Worm (Caenorhabditis elegans) whole organism, L4 larva: Measurements from ENCODE around the gene dnj-5.

Source experiments
- D1046.2 ChIP-seq: fragments of 200-800 bp; sonication (Bioruptor generic); IDR thresholded peaks from 2 replicates; pipeline ENCODE4 v1.3.6; 2022; ENCODE audit warnings: missing genetic modification characterization, missing compliant biosample characterization
- F10B5.3 ChIP-seq: sonication (generic microtip); optimal IDR thresholded peaks from 2 replicates; lab custom pipeline; 2016; ENCODE audit warnings: mild to moderate bottlenecking, missing genetic modification characterization, missing compliant biosample characterization
- ZK337.2 ChIP-seq: fragments of 200-800 bp; sonication (Bioruptor generic); IDR thresholded peaks from 2 replicates; pipeline ENCODE4 v1.3.6; 2022; ENCODE audit warnings: missing genetic modification reagents, missing genetic modification characterization, missing compliant biosample characterization
- ZK546.5 ChIP-seq, 2 experiments: sonication (generic microtip); optimal IDR thresholded peaks; 2 replicates each; lab custom pipeline; 2017; ENCODE audit warnings: missing biosample characterization in 2 of 2, missing genetic modification characterization in 2 of 2
- aha-1 ChIP-seq: fragments of 150-350 bp; peaks from one replicate; lab custom pipeline; 2014; ENCODE audit warnings: missing biosample characterization, missing genetic modification characterization
- ama-1 ChIP-seq: fragments of 150-350 bp; optimal IDR thresholded peaks from 2 replicates; lab custom pipeline; 2014; ENCODE audit warnings: inconsistent platforms, mixed read lengths
- attf-4 ChIP-seq: sonication (generic microtip); optimal IDR thresholded peaks from 3 replicates; lab custom pipeline; 2017; ENCODE audit warnings: missing biosample characterization, missing genetic modification characterization
- ceh-20 ChIP-seq: fragments of 200-800 bp; sonication (Bioruptor generic); IDR thresholded peaks from 2 replicates; pipeline ENCODE4 v1.3.6; 2022; ENCODE audit warnings: missing genetic modification reagents, missing genetic modification characterization, missing compliant biosample characterization
- ceh-28 ChIP-seq: fragments of 150-350 bp; optimal IDR thresholded peaks from 2 replicates; lab custom pipeline; 2014; ENCODE audit warnings: missing biosample characterization, missing genetic modification reagents, missing genetic modification characterization
- ceh-32 ChIP-seq: sonication (generic microtip); optimal IDR thresholded peaks from 2 replicates; lab custom pipeline; 2016; ENCODE audit warnings: mild to moderate bottlenecking, missing genetic modification characterization, missing compliant biosample characterization; ENCODE audit not compliant: poor library complexity
- ceh-44 ChIP-seq: fragments of 200-800 bp; sonication (Bioruptor generic); IDR thresholded peaks from 2 replicates; pipeline ENCODE4 v1.3.6; 2022; ENCODE audit warnings: missing genetic modification reagents, missing genetic modification characterization, missing compliant biosample characterization
- ceh-62 ChIP-seq: sonication (generic microtip); optimal IDR thresholded peaks from 2 replicates; lab custom pipeline; 2017; ENCODE audit warnings: missing biosample characterization, missing genetic modification characterization
- ces-1 ChIP-seq: fragments of 150-350 bp; sonication (generic microtip); optimal IDR thresholded peaks from 4 replicates; lab custom pipeline; 2014; ENCODE audit warnings: missing biosample characterization, missing genetic modification reagents, missing genetic modification characterization
- cey-2 ChIP-seq: sonication (generic microtip); optimal IDR thresholded peaks from 3 replicates; lab custom pipeline; 2017; ENCODE audit warnings: missing genetic modification characterization, mild to moderate bottlenecking, missing compliant biosample characterization, antibody characterized with exemption, borderline replicate concordance; ENCODE audit not compliant: insufficient read depth
- daf-12 ChIP-seq: fragments of 150-350 bp; optimal IDR thresholded peaks from 2 replicates; lab custom pipeline; 2014; ENCODE audit warnings: missing biosample characterization, missing genetic modification reagents, missing genetic modification characterization
- daf-16 ChIP-seq, 3 experiments: sonication (generic microtip); optimal IDR thresholded peaks; 2 replicates each; lab custom pipeline; 2016 to 2017; ENCODE audit warnings: missing genetic modification characterization in 3 of 3, missing genetic modification reagents in 3 of 3, mild to moderate bottlenecking in 2 of 3, missing compliant biosample characterization in 2 of 3, missing biosample characterization in 1 of 3, moderate library complexity in 1 of 3
- daf-19 ChIP-seq: fragments of 200-800 bp; sonication (Bioruptor generic); conservative IDR thresholded peaks from 2 replicates; pipeline ENCODE4 v1.3.6; 2022; ENCODE audit warnings: missing genetic modification characterization, missing compliant biosample characterization
- daf-8 ChIP-seq: fragments of 200-800 bp; sonication (Bioruptor generic); IDR thresholded peaks from 2 replicates; pipeline ENCODE4 v1.3.6; 2022; ENCODE audit warnings: missing genetic modification characterization, missing compliant biosample characterization
- dmd-6 ChIP-seq: fragments of 200-800 bp; sonication (Bioruptor generic); IDR thresholded peaks from 2 replicates; pipeline ENCODE4 v1.3.6; 2022; ENCODE audit warnings: missing genetic modification reagents, missing genetic modification characterization, missing compliant biosample characterization
- dmd-8 ChIP-seq: fragments of 200-800 bp; sonication (Bioruptor generic); IDR thresholded peaks from 2 replicates; pipeline ENCODE4 v1.3.6; 2022; ENCODE audit warnings: missing genetic modification characterization, missing compliant biosample characterization
- fkh-10 ChIP-seq: fragments of 150-350 bp; optimal IDR thresholded peaks from 2 replicates; lab custom pipeline; 2014; ENCODE audit warnings: missing biosample characterization, missing genetic modification reagents, missing genetic modification characterization
- fos-1 ChIP-seq: fragments of 150-350 bp; optimal IDR thresholded peaks from 2 replicates; lab custom pipeline; 2014; ENCODE audit warnings: missing biosample characterization, missing genetic modification characterization
- hif-1 ChIP-seq, 2 experiments: sonication (generic microtip); optimal IDR thresholded peaks; 2 replicates each; lab custom pipeline; 2016 to 2017; ENCODE audit warnings: missing compliant biosample characterization in 2 of 2, missing genetic modification characterization in 2 of 2, missing genetic modification reagents in 2 of 2, missing genotype in 2 of 2, mild to moderate bottlenecking in 1 of 2
- hlh-11 ChIP-seq: fragments of 200-800 bp; sonication (Bioruptor generic); optimal IDR thresholded peaks from 2 replicates; lab custom pipeline; 2018; ENCODE audit warnings: mild to moderate bottlenecking, missing genetic modification characterization, missing compliant biosample characterization
- hlh-30 ChIP-seq: sonication (generic microtip); optimal IDR thresholded peaks from 2 replicates; lab custom pipeline; 2017; ENCODE audit warnings: antibody characterized with exemption, mild to moderate bottlenecking, missing genetic modification characterization, missing compliant biosample characterization; ENCODE audit not compliant: insufficient read depth
- jun-1 ChIP-seq: fragments of 150-350 bp; optimal IDR thresholded peaks from 2 replicates; lab custom pipeline; 2014; ENCODE audit warnings: missing biosample characterization, missing genetic modification reagents, missing genetic modification characterization
- lin-1 ChIP-seq: fragments of 200-800 bp; sonication (Bioruptor generic); IDR thresholded peaks from 2 replicates; pipeline ENCODE4 v1.3.6; 2022; ENCODE audit warnings: missing genetic modification reagents, missing genetic modification characterization, missing compliant biosample characterization
- lir-3 ChIP-seq: sonication (generic microtip); optimal IDR thresholded peaks from 2 replicates; lab custom pipeline; 2016; ENCODE audit warnings: mild to moderate bottlenecking, missing genetic modification characterization, missing compliant biosample characterization
- mes-2 ChIP-seq: sonication (generic microtip); optimal IDR thresholded peaks from 2 replicates; lab custom pipeline; 2016; ENCODE audit warnings: missing genotype, mild to moderate bottlenecking, missing genetic modification characterization, missing compliant biosample characterization; ENCODE audit not compliant: poor library complexity, severe bottlenecking
- mxl-2 ChIP-seq: fragments of 200-800 bp; sonication (Bioruptor generic); conservative IDR thresholded peaks from 2 replicates; pipeline ENCODE4 v1.3.6; 2022; ENCODE audit warnings: missing genetic modification reagents, missing genetic modification characterization, missing compliant biosample characterization
- mxl-3 ChIP-seq: fragments of 200-800 bp; sonication (Bioruptor generic); optimal IDR thresholded peaks from 2 replicates; lab custom pipeline; 2018; ENCODE audit warnings: mild to moderate bottlenecking, missing genetic modification characterization, missing compliant biosample characterization
- nhr-11 ChIP-seq: fragments of 150-350 bp; optimal IDR thresholded peaks from 2 replicates; lab custom pipeline; 2014; ENCODE audit warnings: missing biosample characterization, missing genetic modification characterization
- nhr-25 ChIP-seq: sonication (generic microtip); optimal IDR thresholded peaks from 2 replicates; lab custom pipeline; 2017; ENCODE audit warnings: missing genetic modification characterization, mild to moderate bottlenecking, missing compliant biosample characterization, antibody characterized with exemption, moderate library complexity, borderline replicate concordance; ENCODE audit not compliant: insufficient read depth
- nhr-28 ChIP-seq: fragments of 150-350 bp; optimal IDR thresholded peaks from 2 replicates; lab custom pipeline; 2014; ENCODE audit warnings: missing biosample characterization, missing genetic modification characterization
- nhr-41 ChIP-seq: fragments of 200-800 bp; sonication (Bioruptor generic); IDR thresholded peaks from 2 replicates; pipeline ENCODE4 v1.3.6; 2022; ENCODE audit warnings: missing genetic modification reagents, missing genetic modification characterization, missing compliant biosample characterization
- nhr-42 ChIP-seq: fragments of 200-800 bp; sonication (Bioruptor generic); IDR thresholded peaks from 2 replicates; pipeline ENCODE4 v1.3.6; 2022; ENCODE audit warnings: missing genetic modification characterization, missing compliant biosample characterization
- pha-4 ChIP-seq, 2 experiments: fragments of 150-350 bp in 1 of 2; fragments of 200-800 bp in 1 of 2; sonication (Bioruptor generic) in 1 of 2; IDR thresholded peaks in 1 of 2; optimal IDR thresholded peaks in 1 of 2; 2 replicates each; pipeline versions ENCODE4 v1.3.6 to Lab custom; 2014 to 2022; ENCODE audit warnings: missing genetic modification characterization in 2 of 2, missing genetic modification reagents in 2 of 2, missing biosample characterization in 1 of 2, missing compliant biosample characterization in 1 of 2
- php-3 ChIP-seq: fragments of 200-800 bp; sonication (Bioruptor generic); IDR thresholded peaks from 2 replicates; pipeline ENCODE4 v1.3.6; 2022; ENCODE audit warnings: missing genetic modification reagents, missing genetic modification characterization, missing compliant biosample characterization
- pqm-1 ChIP-seq: sonication (generic microtip); optimal IDR thresholded peaks from 2 replicates; lab custom pipeline; 2017; ENCODE audit warnings: missing biosample characterization, missing genetic modification characterization
- saeg-2 ChIP-seq: fragments of 200-800 bp; sonication (Bioruptor generic); IDR thresholded peaks from 2 replicates; pipeline ENCODE4 v1.3.6; 2022; ENCODE audit warnings: missing genetic modification reagents, missing genetic modification characterization, missing compliant biosample characterization
- sdz-12 ChIP-seq: fragments of 200-800 bp; sonication (Bioruptor generic); optimal IDR thresholded peaks from 2 replicates; lab custom pipeline; 2018; ENCODE audit warnings: mild to moderate bottlenecking, missing genetic modification characterization, missing compliant biosample characterization
- skn-1 ChIP-seq: fragments of 150-350 bp; optimal IDR thresholded peaks from 2 replicates; lab custom pipeline; 2014; ENCODE audit warnings: missing biosample characterization, missing genetic modification characterization
- spr-1 ChIP-seq: sonication (generic microtip); optimal IDR thresholded peaks from 2 replicates; lab custom pipeline; 2016; ENCODE audit warnings: mild to moderate bottlenecking, missing genetic modification characterization, missing compliant biosample characterization
- unc-130 ChIP-seq: sonication (generic microtip); optimal IDR thresholded peaks from 2 replicates; lab custom pipeline; 2016; ENCODE audit warnings: missing genetic modification reagents, missing genetic modification characterization, missing compliant biosample characterization
- unc-62 ChIP-seq, 3 experiments: fragments of 150-350 bp in 1 of 3; sonication (generic microtip); optimal IDR thresholded peaks in 2 of 3; peaks in 1 of 3; 1 replicate in 1 of 3; 2 replicates in 2 of 3; lab custom pipeline; 2014 to 2017; ENCODE audit warnings: missing biosample characterization in 3 of 3, missing genetic modification characterization in 3 of 3, missing genetic modification reagents in 3 of 3, missing genotype in 1 of 3
- zfp-2 ChIP-seq: sonication (generic microtip); optimal IDR thresholded peaks from 2 replicates; lab custom pipeline; 2016; ENCODE audit warnings: mild to moderate bottlenecking, missing genetic modification characterization, missing compliant biosample characterization

Gene dnj-5

ce11 chrII:6827388-6827787 is 30.7 kb downstream of the dnj-5 start (continued):
- no peak for TF ChIP-seq hif-1 (tag; optimal IDR thresholded peaks at IDR 0.05; lab: Kevin White, UChicago)
- no peak for TF ChIP-seq ceh-32 (tag; lab: Kevin White, UChicago)
- no peak for TF ChIP-seq saeg-2 (GFP tag; lab: Robert Waterston, UW)
- TF ChIP-seq dmd-8 (GFP tag; lab: Robert Waterston, UW), result no peak
- no peak for TF ChIP-seq jun-1 (tag; lab: Kevin White, UChicago)
- no peak for TF ChIP-seq ZK546.5 (tag; optimal IDR thresholded peaks at IDR 0.05; lab: Kevin White, UChicago)
- TF ChIP-seq aha-1 (tag; lab: Kevin White, UChicago), result no peak
- no peak for TF ChIP-seq daf-12 (tag; lab: Kevin White, UChicago)
- TF ChIP-seq skn-1 (tag; lab: Kevin White, UChicago), result no peak
- no peak for TF ChIP-seq attf-4 (tag; lab: Kevin White, UChicago)

ce11 chrII:6826726-6827125 is 31.4 kb downstream of the dnj-5 start:
- TF ChIP-seq ceh-62 (tag; lab: Kevin White, UChicago) (no peak), spr-1 (tag; lab: Kevin White, UChicago) (no peak), php-3 (0 out of 2 replicates have a peak, but pooled peaks have one; percentile 52), daf-19 (GFP tag; lab: Robert Waterston, UW) (no peak), pqm-1 (tag; lab: Kevin White, UChicago) (peak; percentile 18), ceh-28 (tag; lab: Kevin White, UChicago) (no peak), hlh-11 (peak; percentile 82), sdz-12 (GFP tag; lab: Kevin White, UChicago) (no peak), fos-1 (tag; lab: Kevin White, UChicago) (no peak), unc-130 (no peak), hif-1 (tag; optimal IDR thresholded peaks at IDR 0.05; lab: Kevin White, UChicago) (no peak), nhr-25 (no peak), dmd-8 (GFP tag; lab: Robert Waterston, UW) (no peak), nhr-28 (tag; lab: Kevin White, UChicago) (peak; percentile 89), ces-1 (no peak), daf-8 (no peak), mes-2 (tag; lab: Kevin White, UChicago) (peak; percentile 35), daf-16 (GFP tag; optimal IDR thresholded peaks at IDR 0.05; lab: Kevin White, UChicago) (no peak), daf-16 (tag; optimal IDR thresholded peaks at IDR 0.05; lab: Kevin White, UChicago) (peak; percentile 59), ama-1 (lab: Kevin White, UChicago) (no peak), nhr-42 (GFP tag; lab: Robert Waterston, UW) (no peak), nhr-41 (GFP tag; lab: Robert Waterston, UW) (0 out of 2 replicates have a peak, but pooled peaks have one; percentile 25), ZK337.2 (no peak), nhr-11 (tag; lab: Kevin White, UChicago) (peak; percentile 53), fkh-10 (no peak), lir-3 (tag; lab: Kevin White, UChicago) (no peak), attf-4 (tag; lab: Kevin White, UChicago) (no peak), skn-1 (tag; lab: Kevin White, UChicago) (no peak), dmd-6 (GFP tag; lab: Robert Waterston, UW) (peak; percentile 81), ceh-44 (no peak), pha-4 (GFP tag; IDR thresholded peaks at IDR 0.05; lab: Robert Waterston, UW) (no peak), pha-4 (tag; optimal IDR thresholded peaks at IDR 0.05; lab: Kevin White, UChicago) (no peak), lin-1 (GFP tag; lab: Robert Waterston, UW) (peak; percentile 55; the same call in 1 of the 2 replicates), D1046.2 (GFP tag; lab: Robert Waterston, UW) (no peak), aha-1 (tag; lab: Kevin White, UChicago) (peak; percentile 97), cey-2 (no peak), ceh-20 (GFP tag; lab: Robert Waterston, UW) (no peak), hlh-30 (tag; lab: Kevin White, UChicago) (peak; percentile 66), F10B5.3 (tag; lab: Kevin White, UChicago) (no peak), mxl-3 (GFP tag; lab: Kevin White, UChicago) (peak; percentile 27), zfp-2 (no peak), saeg-2 (GFP tag; lab: Robert Waterston, UW) (no peak), mxl-2 (GFP tag; lab: Robert Waterston, UW) (no peak), unc-62 (GFP tag; optimal IDR thresholded peaks at IDR 0.05 in 1 of 2; lab: Kevin White, UChicago) (peak in 1 of 2 experiments; percentile 86), unc-62 (tag; optimal IDR thresholded peaks at IDR 0.05; lab: Kevin White, UChicago) (no peak)
